Fruit fly (Drosophila melanogaster) whole organism, embryonic: ENCODE data around the gene mTTF.
A peak's percentile ranks its signal among the peaks of the same experiment; 100 is the strongest.

Source experiments
- Ada2b ChIP-seq: fragments of 200-800 bp; sonication (Bioruptor generic); IDR thresholded peaks from 2 replicates; pipeline ENCODE4 v1.3.6; 2022; ENCODE audit warnings: missing biosample characterization, missing genetic modification characterization
- Blimp-1 ChIP-seq: fragments of 200-800 bp; sonication (Bioruptor generic); optimal IDR thresholded peaks from 3 replicates; lab custom pipeline; 2018; ENCODE audit warnings: missing biosample characterization, missing genetic modification characterization, mild to moderate bottlenecking, moderate library complexity, missing genetic modification reagents
- Bteb2 ChIP-seq: fragments of 200-800 bp; sonication (Bioruptor generic); optimal IDR thresholded peaks from 2 replicates; lab custom pipeline; 2016; ENCODE audit warnings: missing biosample characterization, missing genetic modification characterization
- CG10321 ChIP-seq: fragments of 200-800 bp; sonication (Bioruptor generic); IDR thresholded peaks from 2 replicates; pipeline ENCODE4 v1.3.6; 2022; ENCODE audit warnings: missing biosample characterization, missing genetic modification characterization
- CG13775 ChIP-seq: fragments of 200-800 bp; sonication (Bioruptor generic); optimal IDR thresholded peaks from 3 replicates; lab custom pipeline; 2017; ENCODE audit warnings: missing biosample characterization, mild to moderate bottlenecking, missing genetic modification characterization
- CG17328 ChIP-seq: fragments of 200-800 bp; sonication (Bioruptor generic); IDR thresholded peaks from 2 replicates; pipeline ENCODE4 v1.3.6; 2022; ENCODE audit warnings: missing biosample characterization, missing genetic modification characterization
- CG17802 ChIP-seq: fragments of 200-800 bp; sonication (Bioruptor generic); optimal IDR thresholded peaks from 2 replicates; lab custom pipeline; 2018; ENCODE audit warnings: missing biosample characterization, mild to moderate bottlenecking, missing genetic modification characterization, moderate library complexity
- CG1792 ChIP-seq: fragments of 200-800 bp; sonication (Bioruptor generic); optimal IDR thresholded peaks from 2 replicates; lab custom pipeline; 2016; ENCODE audit warnings: missing biosample characterization, missing genetic modification characterization
- CG3065 ChIP-seq: fragments of 200-800 bp; sonication (Bioruptor generic); optimal IDR thresholded peaks from 2 replicates; lab custom pipeline; 2016; ENCODE audit warnings: missing biosample characterization, missing genetic modification characterization
- CG3847 ChIP-seq: fragments of 200-800 bp; sonication (Bioruptor generic); IDR thresholded peaks from 2 replicates; pipeline ENCODE4 v1.3.6; 2022; ENCODE audit warnings: missing biosample characterization, missing genetic modification characterization
- CG6813 ChIP-seq: fragments of 200-800 bp; sonication (Bioruptor generic); optimal IDR thresholded peaks from 2 replicates; lab custom pipeline; 2017; ENCODE audit warnings: missing biosample characterization, missing genetic modification characterization, mild to moderate bottlenecking, moderate library complexity, missing genetic modification reagents
- CG7372 ChIP-seq: fragments of 200-800 bp; sonication (Bioruptor generic); IDR thresholded peaks from 2 replicates; pipeline ENCODE4 v1.3.6; 2022; ENCODE audit warnings: missing biosample characterization, missing genetic modification characterization
- CG8765 ChIP-seq: fragments of 200-800 bp; sonication (Bioruptor generic); IDR thresholded peaks from 2 replicates; pipeline ENCODE4 v1.3.6; 2022; ENCODE audit warnings: missing biosample characterization, missing genetic modification characterization
- CoRest ChIP-seq: fragments of 200-800 bp; sonication (Bioruptor generic); optimal IDR thresholded peaks from 3 replicates; lab custom pipeline; 2018; ENCODE audit warnings: missing biosample characterization, mild to moderate bottlenecking, missing genetic modification characterization, moderate library complexity
- D19A ChIP-seq: fragments of 200-800 bp; optimal IDR thresholded peaks from 3 replicates; lab custom pipeline; 2019; ENCODE audit warnings: missing biosample characterization, mild to moderate bottlenecking, missing genetic modification characterization, moderate library complexity
- Dbx ChIP-seq: fragments of 200-800 bp; sonication (Bioruptor generic); IDR thresholded peaks from 3 replicates; pipeline ENCODE4 v1.3.6; 2022; ENCODE audit warnings: missing biosample characterization, missing genetic modification characterization
- Dll ChIP-seq: fragments of 200-800 bp; sonication (Bioruptor generic); IDR thresholded peaks from 4 replicates; pipeline ENCODE4 v1.3.6; 2022; ENCODE audit warnings: missing biosample characterization, missing genetic modification characterization; ENCODE audit not compliant: partially characterized antibody
- Dp ChIP-seq: fragments of 200-800 bp; sonication (Bioruptor generic); optimal IDR thresholded peaks from 2 replicates; lab custom pipeline; 2018; ENCODE audit warnings: missing biosample characterization, mild to moderate bottlenecking, missing genetic modification characterization, moderate library complexity
- Dref ChIP-seq: fragments of 200-800 bp; sonication (Bioruptor generic); IDR thresholded peaks from 2 replicates; pipeline ENCODE4 v1.3.6; 2022; ENCODE audit warnings: missing biosample characterization, missing genetic modification characterization
- HLHmδ ChIP-seq: fragments of 200-800 bp; sonication (Bioruptor generic); optimal IDR thresholded peaks from 2 replicates; lab custom pipeline; 2018; ENCODE audit warnings: missing biosample characterization, mild to moderate bottlenecking, missing genetic modification characterization, moderate library complexity
- HmgD ChIP-seq: fragments of 200-800 bp; sonication (Bioruptor generic); optimal IDR thresholded peaks from 3 replicates; lab custom pipeline; 2016; ENCODE audit warnings: missing biosample characterization, missing genetic modification characterization
- Hmx ChIP-seq: fragments of 200-800 bp; sonication (Bioruptor generic); optimal IDR thresholded peaks from 2 replicates; lab custom pipeline; 2016; ENCODE audit warnings: missing biosample characterization, missing genetic modification characterization
- Hr78 ChIP-seq, 2 experiments: fragments of 200-800 bp in 1 of 2; fragments of >200 bp in 1 of 2; sonication (Bioruptor generic) in 1 of 2; optimal IDR thresholded peaks; 2 replicates each; lab custom pipeline; 2017 to 2019; ENCODE audit warnings: missing biosample characterization in 2 of 2, missing genetic modification characterization in 2 of 2, mild to moderate bottlenecking in 1 of 2, moderate library complexity in 1 of 2
- Mes4 ChIP-seq: fragments of 200-800 bp; sonication (Bioruptor generic); optimal IDR thresholded peaks from 2 replicates; lab custom pipeline; 2016; ENCODE audit warnings: missing biosample characterization, missing genetic modification characterization
- Myb ChIP-seq: fragments of 200-800 bp; sonication (Bioruptor generic); optimal IDR thresholded peaks from 2 replicates; lab custom pipeline; 2016; ENCODE audit warnings: missing biosample characterization, missing genetic modification characterization
- NK7.1 ChIP-seq: fragments of 200-800 bp; sonication (Bioruptor generic); optimal IDR thresholded peaks from 3 replicates; lab custom pipeline; 2016; ENCODE audit warnings: missing biosample characterization, missing genetic modification characterization
- TFAM ChIP-seq: fragments of 200-800 bp; sonication (Bioruptor generic); optimal IDR thresholded peaks from 2 replicates; lab custom pipeline; 2017; ENCODE audit warnings: missing biosample characterization, missing genetic modification characterization, inconsistent platforms
- Trl ChIP-seq, 3 experiments: fragments of >200 bp in 2 of 3; fragments of 200-800 bp in 1 of 3; sonication (Bioruptor generic) in 1 of 3; optimal IDR thresholded peaks; 2 replicates in 1 of 3; 3 replicates in 2 of 3; lab custom pipeline; 2016 to 2017; ENCODE audit warnings: missing biosample characterization in 1 of 3, missing genetic modification characterization in 1 of 3
- Xbp1 ChIP-seq: fragments of 200-800 bp; sonication (Bioruptor generic); optimal IDR thresholded peaks from 3 replicates; lab custom pipeline; 2016; ENCODE audit warnings: missing biosample characterization, mild to moderate bottlenecking, missing genetic modification characterization
- Xrp1 ChIP-seq: fragments of 200-800 bp; sonication (Bioruptor generic); IDR thresholded peaks from 2 replicates; pipeline ENCODE4 v1.3.6; 2022; ENCODE audit warnings: missing biosample characterization, missing genetic modification characterization
- aop ChIP-seq: fragments of 200-800 bp; sonication (Bioruptor generic); IDR thresholded peaks from 2 replicates; pipeline ENCODE4 v1.3.6; 2022; ENCODE audit warnings: missing biosample characterization, missing genetic modification characterization
- ap ChIP-seq: fragments of 200-800 bp; sonication (Bioruptor generic); IDR thresholded peaks from 2 replicates; pipeline ENCODE4 v1.3.6; 2022; ENCODE audit warnings: missing biosample characterization, missing genetic modification characterization
- ase ChIP-seq: fragments of 200-800 bp; sonication (Bioruptor generic); IDR thresholded peaks from 3 replicates; pipeline ENCODE4 v1.3.6; 2022; ENCODE audit warnings: missing biosample characterization, missing genetic modification characterization
- bcd ChIP-seq: fragments of 200-800 bp; sonication (Bioruptor generic); optimal IDR thresholded peaks from 2 replicates; lab custom pipeline; 2017; ENCODE audit warnings: missing biosample characterization, mild to moderate bottlenecking, missing genetic modification characterization
- croc ChIP-seq: fragments of 200-800 bp; sonication (Bioruptor generic); conservative IDR thresholded peaks from 3 replicates; pipeline ENCODE4 v1.3.6; 2022; ENCODE audit warnings: missing biosample characterization, missing genetic modification characterization
- crp ChIP-seq, 2 experiments: fragments of 200-800 bp; sonication (Bioruptor generic); optimal IDR thresholded peaks; 2 replicates in 1 of 2; 3 replicates in 1 of 2; lab custom pipeline; 2017; ENCODE audit warnings: missing biosample characterization in 2 of 2, missing genetic modification characterization in 2 of 2, mild to moderate bottlenecking in 1 of 2, moderate library complexity in 1 of 2
- cwo ChIP-seq: fragments of 200-800 bp; sonication (Bioruptor generic); optimal IDR thresholded peaks from 3 replicates; lab custom pipeline; 2017; ENCODE audit warnings: missing biosample characterization, missing genetic modification characterization, mild to moderate bottlenecking, moderate library complexity, missing genetic modification reagents
- dati ChIP-seq: fragments of 200-800 bp; sonication (Bioruptor generic); IDR thresholded peaks from 2 replicates; pipeline ENCODE4 v1.3.6; 2022; ENCODE audit warnings: missing biosample characterization, missing genetic modification characterization
- exex ChIP-seq: fragments of 200-800 bp; sonication (Bioruptor generic); optimal IDR thresholded peaks from 4 replicates; lab custom pipeline; 2018; ENCODE audit warnings: missing biosample characterization, mild to moderate bottlenecking, missing genetic modification characterization, moderate library complexity
- ftz-f1 ChIP-seq: fragments of 200-800 bp; sonication (Bioruptor generic); optimal IDR thresholded peaks from 2 replicates; lab custom pipeline; 2016; ENCODE audit warnings: missing biosample characterization, missing genetic modification characterization
- gfzf ChIP-seq: fragments of 200-800 bp; sonication (Bioruptor generic); optimal IDR thresholded peaks from 2 replicates; lab custom pipeline; 2016; ENCODE audit warnings: missing biosample characterization, mild to moderate bottlenecking, missing genetic modification characterization, moderate library complexity
- jumu ChIP-seq: fragments of 200-800 bp; sonication (Bioruptor generic); optimal IDR thresholded peaks from 3 replicates; lab custom pipeline; 2016; ENCODE audit warnings: missing biosample characterization, missing genetic modification characterization
- lola ChIP-seq, 3 experiments: fragments of >200 bp in 2 of 3; fragments of 200-800 bp in 1 of 3; sonication (Bioruptor generic) in 1 of 3; optimal IDR thresholded peaks; 2 replicates each; lab custom pipeline; 2017 to 2019; ENCODE audit warnings: missing biosample characterization in 3 of 3, missing genetic modification characterization in 3 of 3, mild to moderate bottlenecking in 1 of 3, moderate library complexity in 1 of 3
- pita ChIP-seq: fragments of 200-800 bp; sonication (Bioruptor generic); optimal IDR thresholded peaks from 2 replicates; lab custom pipeline; 2017; ENCODE audit warnings: missing biosample characterization, mild to moderate bottlenecking, missing genetic modification characterization
- sim ChIP-seq: fragments of 200-800 bp; sonication (Bioruptor generic); IDR thresholded peaks from 2 replicates; pipeline ENCODE4 v1.3.6; 2022; ENCODE audit warnings: missing biosample characterization, missing genetic modification characterization
- tap ChIP-seq: fragments of 200-800 bp; optimal IDR thresholded peaks from 3 replicates; lab custom pipeline; 2019; ENCODE audit warnings: missing biosample characterization, mild to moderate bottlenecking, missing genetic modification characterization, moderate library complexity
- tgo ChIP-seq: fragments of 200-800 bp; sonication (Bioruptor generic); IDR thresholded peaks from 3 replicates; pipeline ENCODE4 v1.3.6; 2022; ENCODE audit warnings: missing biosample characterization, missing genetic modification characterization
- ttk ChIP-seq: fragments of 200-800 bp; sonication (Bioruptor generic); IDR thresholded peaks from 2 replicates; pipeline ENCODE4 v2.1.2; 2022; ENCODE audit warnings: missing biosample characterization, missing genetic modification characterization
- wek ChIP-seq: fragments of 200-800 bp; sonication (Bioruptor generic); optimal IDR thresholded peaks from 3 replicates; lab custom pipeline; 2018; ENCODE audit warnings: missing biosample characterization, mild to moderate bottlenecking, missing genetic modification characterization, moderate library complexity

mTTF gene

DNA sequence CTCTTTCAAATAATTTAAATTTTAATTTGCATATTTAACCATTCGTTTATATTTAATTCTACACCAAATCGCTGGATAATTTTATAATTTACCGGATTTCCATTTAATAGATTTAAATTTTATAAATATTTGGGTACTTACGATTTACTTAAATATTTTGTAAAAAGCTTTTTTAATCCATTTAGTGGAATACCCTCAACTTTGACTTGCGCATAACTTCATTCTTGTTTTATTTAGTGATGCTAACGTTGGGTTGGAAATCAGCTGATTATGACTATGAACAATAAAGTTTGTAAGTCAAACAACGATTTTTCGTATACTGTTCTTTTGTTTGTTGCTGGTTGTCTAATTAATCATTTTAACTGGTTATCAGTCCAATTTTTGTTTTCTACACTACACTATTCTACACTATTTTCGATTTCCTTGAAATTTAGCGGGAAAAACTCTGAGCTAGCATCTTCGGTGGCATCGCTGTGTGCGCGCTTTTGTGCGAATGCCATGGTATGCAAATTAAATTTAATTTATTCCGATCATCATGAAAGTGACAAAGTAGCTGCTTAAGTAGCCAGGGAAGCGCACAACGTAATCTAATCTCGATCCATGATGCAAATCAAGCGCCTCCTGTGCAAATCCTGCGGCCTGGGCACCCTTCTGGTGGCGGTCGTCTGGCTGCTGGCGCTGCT is 10.3 kb upstream of the mTTF start, which contains the start of gene Pgant35A (continued):
- no peak for TF ChIP-seq CG6813 (GFP tag; lab: Kevin White, UChicago)
- no peak for TF ChIP-seq ase (GFP tag; lab: Robert Waterston, UW)
- TF ChIP-seq Trl (optimal IDR thresholded peaks at IDR 0.05; lab: Kevin White, UChicago) = no peak
- TF ChIP-seq Trl (GFP tag; optimal IDR thresholded peaks at IDR 0.05; lab: Kevin White, UChicago) = no peak
- TF ChIP-seq jumu (GFP tag; lab: Kevin White, UChicago) = peak; percentile 9
- peak; percentile 46 for TF ChIP-seq D19A (tag; lab: Kevin White, UChicago)
- no peak for TF ChIP-seq aop
- TF ChIP-seq exex = peak; percentile 13
- no peak for TF ChIP-seq cwo (GFP tag; lab: Kevin White, UChicago)
- TF ChIP-seq CG7372 (GFP tag; lab: Robert Waterston, UW) = no peak
- TF ChIP-seq dati = no peak
- no peak for TF ChIP-seq CG8765
- no peak for TF ChIP-seq Bteb2 (GFP tag; lab: Kevin White, UChicago)
- TF ChIP-seq CG17802 (tag; lab: Kevin White, UChicago) = no peak
- no peak for TF ChIP-seq Hr78 (GFP tag; optimal IDR thresholded peaks at IDR 0.05; lab: Kevin White, UChicago)
- TF ChIP-seq ttk (GFP tag; lab: Robert Waterston, UW) = peak; percentile 8; the same call in 1 of the 2 replicates
- 0 out of 3 replicates have a peak, but pooled peaks have one; percentile 24 for TF ChIP-seq Dbx (GFP tag; lab: Robert Waterston, UW)
- no peak for TF ChIP-seq TFAM (GFP tag; lab: Kevin White, UChicago)
- no peak for TF ChIP-seq Hmx (GFP tag; lab: Kevin White, UChicago)
- TF ChIP-seq HmgD = no peak
- TF ChIP-seq CG1792 (GFP tag; lab: Kevin White, UChicago) = no peak
- no peak for TF ChIP-seq Ada2b
- no peak for TF ChIP-seq NK7.1 (GFP tag; lab: Kevin White, UChicago)
- TF ChIP-seq Dref (GFP tag; lab: Robert Waterston, UW) = no peak
- peak; percentile 39 for TF ChIP-seq Blimp-1
- no peak for TF ChIP-seq sim (GFP tag; lab: Robert Waterston, UW)
- peak; percentile 11 for TF ChIP-seq Xbp1 (GFP tag; lab: Kevin White, UChicago)
- peak; percentile 50 for TF ChIP-seq CG13775
- TF ChIP-seq lola (GFP tag; optimal IDR thresholded peaks at IDR 0.05; lab: Kevin White, UChicago) = peak in 1 of 3 experiments; percentile 49
- TF ChIP-seq ap (GFP tag; lab: Robert Waterston, UW) = no peak
- 0 out of 4 replicates have a peak, but pooled peaks have one; percentile 20 for TF ChIP-seq Dll (GFP tag; lab: Robert Waterston, UW)
- TF ChIP-seq Dp = peak; percentile 4
- TF ChIP-seq croc (GFP tag; lab: Robert Waterston, UW) = no peak
- TF ChIP-seq HLHmδ (GFP tag; lab: Kevin White, UChicago) = no peak
- TF ChIP-seq wek (GFP tag; lab: Kevin White, UChicago) = peak; percentile 89
- peak; percentile 45 to 89 for TF ChIP-seq crp (GFP tag; optimal IDR thresholded peaks at IDR 0.05; lab: Kevin White, UChicago)
- no peak for TF ChIP-seq tgo (GFP tag; lab: Robert Waterston, UW)
- no peak for TF ChIP-seq CG10321
- no peak for TF ChIP-seq CG17328 (GFP tag; lab: Robert Waterston, UW)
- peak; percentile 60 for TF ChIP-seq ftz-f1 (GFP tag; lab: Kevin White, UChicago)
- TF ChIP-seq Mes4 (GFP tag; lab: Kevin White, UChicago) = no peak
- TF ChIP-seq CG3847 (GFP tag; lab: Robert Waterston, UW) = no peak
- peak; percentile 63 for TF ChIP-seq CoRest
- TF ChIP-seq Myb (GFP tag; lab: Kevin White, UChicago) = peak; percentile 37
- TF ChIP-seq tap (tag; lab: Kevin White, UChicago) = peak; percentile 31
- TF ChIP-seq CG3065 = no peak
- TF ChIP-seq pita (GFP tag; lab: Kevin White, UChicago) = no peak
- TF ChIP-seq gfzf = peak; percentile 21
- peak; percentile 43; the same call in 1 of the 2 replicates for TF ChIP-seq Xrp1
- peak; percentile 44 for TF ChIP-seq bcd
